Worm (Caenorhabditis elegans) whole organism, L4 larva: ENCODE results near the gene fbxl-3.

Source experiments
- F44E2.7 ChIP-seq: fragments of 200-800 bp; sonication (Bioruptor generic); IDR thresholded peaks from 2 replicates; pipeline ENCODE4 v2.1.2; 2022; ENCODE audit warnings: missing genetic modification characterization, missing compliant biosample characterization
- T26A8.4 ChIP-seq: fragments of 200-800 bp; sonication (Bioruptor generic); IDR thresholded peaks from 2 replicates; pipeline ENCODE4 v1.3.6; 2022; ENCODE audit warnings: missing genetic modification characterization, missing compliant biosample characterization
- Y105C5A.15 ChIP-seq: fragments of 200-800 bp; sonication (Bioruptor generic); IDR thresholded peaks from 2 replicates; pipeline ENCODE4 v1.3.6; 2022; ENCODE audit warnings: missing genetic modification characterization, missing compliant biosample characterization
- Y5F2A.4 ChIP-seq: fragments of 200-800 bp; sonication (Bioruptor generic); optimal IDR thresholded peaks from 2 replicates; lab custom pipeline; 2018; ENCODE audit warnings: mild to moderate bottlenecking, missing genetic modification characterization, missing compliant biosample characterization
- aha-1 ChIP-seq: fragments of 150-350 bp; peaks from one replicate; lab custom pipeline; 2014; ENCODE audit warnings: missing biosample characterization, missing genetic modification characterization
- aly-2 ChIP-seq: sonication (generic microtip); optimal IDR thresholded peaks from 2 replicates; lab custom pipeline; 2018; ENCODE audit warnings: missing biosample characterization, missing genetic modification characterization
- ama-1 ChIP-seq: fragments of 150-350 bp; optimal IDR thresholded peaks from 2 replicates; lab custom pipeline; 2014; ENCODE audit warnings: inconsistent platforms, mixed read lengths
- attf-4 ChIP-seq: sonication (generic microtip); optimal IDR thresholded peaks from 3 replicates; lab custom pipeline; 2017; ENCODE audit warnings: missing biosample characterization, missing genetic modification characterization
- ceh-44 ChIP-seq: fragments of 200-800 bp; sonication (Bioruptor generic); IDR thresholded peaks from 2 replicates; pipeline ENCODE4 v1.3.6; 2022; ENCODE audit warnings: missing genetic modification reagents, missing genetic modification characterization, missing compliant biosample characterization
- ceh-62 ChIP-seq: sonication (generic microtip); optimal IDR thresholded peaks from 2 replicates; lab custom pipeline; 2017; ENCODE audit warnings: missing biosample characterization, missing genetic modification characterization
- ces-1 ChIP-seq: fragments of 150-350 bp; sonication (generic microtip); optimal IDR thresholded peaks from 4 replicates; lab custom pipeline; 2014; ENCODE audit warnings: missing biosample characterization, missing genetic modification reagents, missing genetic modification characterization
- daf-12 ChIP-seq: fragments of 150-350 bp; optimal IDR thresholded peaks from 2 replicates; lab custom pipeline; 2014; ENCODE audit warnings: missing biosample characterization, missing genetic modification reagents, missing genetic modification characterization
- daf-16 ChIP-seq, 3 experiments: sonication (generic microtip); optimal IDR thresholded peaks; 2 replicates each; lab custom pipeline; 2016 to 2017; ENCODE audit warnings: missing genetic modification characterization in 3 of 3, missing genetic modification reagents in 3 of 3, mild to moderate bottlenecking in 2 of 3, missing compliant biosample characterization in 2 of 3, missing biosample characterization in 1 of 3, moderate library complexity in 1 of 3
- daf-19 ChIP-seq: fragments of 200-800 bp; sonication (Bioruptor generic); conservative IDR thresholded peaks from 2 replicates; pipeline ENCODE4 v1.3.6; 2022; ENCODE audit warnings: missing genetic modification characterization, missing compliant biosample characterization
- dmd-6 ChIP-seq: fragments of 200-800 bp; sonication (Bioruptor generic); IDR thresholded peaks from 2 replicates; pipeline ENCODE4 v1.3.6; 2022; ENCODE audit warnings: missing genetic modification reagents, missing genetic modification characterization, missing compliant biosample characterization
- dmd-8 ChIP-seq: fragments of 200-800 bp; sonication (Bioruptor generic); IDR thresholded peaks from 2 replicates; pipeline ENCODE4 v1.3.6; 2022; ENCODE audit warnings: missing genetic modification characterization, missing compliant biosample characterization
- dpl-1 ChIP-seq: fragments of 150-350 bp; optimal IDR thresholded peaks from 2 replicates; lab custom pipeline; 2014; ENCODE audit warnings: missing biosample characterization, missing genetic modification reagents, missing genetic modification characterization
- duxl-1 ChIP-seq: sonication (generic microtip); optimal IDR thresholded peaks from 2 replicates; lab custom pipeline; 2016; ENCODE audit warnings: mild to moderate bottlenecking, missing genetic modification characterization, moderate library complexity, missing compliant biosample characterization; ENCODE audit not compliant: poor library complexity
- dve-1 ChIP-seq: sonication (generic microtip); optimal IDR thresholded peaks from 2 replicates; lab custom pipeline; 2017; ENCODE audit warnings: antibody characterized with exemption, mild to moderate bottlenecking, missing genetic modification characterization, missing compliant biosample characterization; ENCODE audit not compliant: insufficient read depth
- egl-27 ChIP-seq: sonication (generic microtip); optimal IDR thresholded peaks from 3 replicates; lab custom pipeline; 2017; ENCODE audit warnings: missing biosample characterization, missing genetic modification reagents, missing genetic modification characterization
- egl-43 ChIP-seq: fragments of 200-800 bp; sonication (Bioruptor generic); IDR thresholded peaks from 2 replicates; pipeline ENCODE4 v1.3.6; 2022; ENCODE audit warnings: missing genetic modification reagents, missing genetic modification characterization, missing compliant biosample characterization
- hif-1 ChIP-seq, 2 experiments: sonication (generic microtip); optimal IDR thresholded peaks; 2 replicates each; lab custom pipeline; 2016 to 2017; ENCODE audit warnings: missing compliant biosample characterization in 2 of 2, missing genetic modification characterization in 2 of 2, missing genetic modification reagents in 2 of 2, missing genotype in 2 of 2, mild to moderate bottlenecking in 1 of 2
- lim-7 ChIP-seq: fragments of 200-800 bp; sonication (Bioruptor generic); IDR thresholded peaks from 2 replicates; pipeline ENCODE4 v1.3.6; 2022; ENCODE audit warnings: missing genetic modification characterization, missing compliant biosample characterization
- lin-1 ChIP-seq: fragments of 200-800 bp; sonication (Bioruptor generic); IDR thresholded peaks from 2 replicates; pipeline ENCODE4 v1.3.6; 2022; ENCODE audit warnings: missing genetic modification reagents, missing genetic modification characterization, missing compliant biosample characterization
- lin-13 ChIP-seq: fragments of 150-350 bp; optimal IDR thresholded peaks from 2 replicates; lab custom pipeline; 2014; ENCODE audit warnings: missing biosample characterization, missing genetic modification reagents, missing genetic modification characterization
- lin-39 ChIP-seq: fragments of 150-350 bp; optimal IDR thresholded peaks from 2 replicates; lab custom pipeline; 2014; ENCODE audit warnings: missing biosample characterization, missing genetic modification reagents, missing genetic modification characterization
- madf-9 ChIP-seq: fragments of 200-800 bp; sonication (Bioruptor generic); conservative IDR thresholded peaks from 2 replicates; pipeline ENCODE4 v1.3.6; 2022; ENCODE audit warnings: missing genetic modification reagents, missing genetic modification characterization, missing compliant biosample characterization
- mes-2 ChIP-seq: sonication (generic microtip); optimal IDR thresholded peaks from 2 replicates; lab custom pipeline; 2016; ENCODE audit warnings: missing genotype, mild to moderate bottlenecking, missing genetic modification characterization, missing compliant biosample characterization; ENCODE audit not compliant: poor library complexity, severe bottlenecking
- nhr-102 ChIP-seq: sonication (generic microtip); optimal IDR thresholded peaks from 2 replicates; lab custom pipeline; 2016; ENCODE audit warnings: mild to moderate bottlenecking, missing genetic modification characterization, moderate library complexity, missing compliant biosample characterization
- nhr-111 ChIP-seq: fragments of 200-800 bp; sonication (Bioruptor generic); optimal IDR thresholded peaks from 2 replicates; lab custom pipeline; 2018; ENCODE audit warnings: mild to moderate bottlenecking, missing genetic modification characterization, missing compliant biosample characterization
- nhr-28 ChIP-seq: fragments of 150-350 bp; optimal IDR thresholded peaks from 2 replicates; lab custom pipeline; 2014; ENCODE audit warnings: missing biosample characterization, missing genetic modification characterization
- nhr-76 ChIP-seq: fragments of 150-350 bp; optimal IDR thresholded peaks from 2 replicates; lab custom pipeline; 2014; ENCODE audit warnings: missing biosample characterization, missing genetic modification characterization
- nhr-77 ChIP-seq: fragments of 150-350 bp; optimal IDR thresholded peaks from 2 replicates; lab custom pipeline; 2014; ENCODE audit warnings: missing biosample characterization, missing genetic modification characterization
- pha-4 ChIP-seq, 2 experiments: fragments of 150-350 bp in 1 of 2; fragments of 200-800 bp in 1 of 2; sonication (Bioruptor generic) in 1 of 2; IDR thresholded peaks in 1 of 2; optimal IDR thresholded peaks in 1 of 2; 2 replicates each; pipeline versions ENCODE4 v1.3.6 to Lab custom; 2014 to 2022; ENCODE audit warnings: missing genetic modification characterization in 2 of 2, missing genetic modification reagents in 2 of 2, missing biosample characterization in 1 of 2, missing compliant biosample characterization in 1 of 2
- saeg-2 ChIP-seq: fragments of 200-800 bp; sonication (Bioruptor generic); IDR thresholded peaks from 2 replicates; pipeline ENCODE4 v1.3.6; 2022; ENCODE audit warnings: missing genetic modification reagents, missing genetic modification characterization, missing compliant biosample characterization
- sdz-12 ChIP-seq: fragments of 200-800 bp; sonication (Bioruptor generic); optimal IDR thresholded peaks from 2 replicates; lab custom pipeline; 2018; ENCODE audit warnings: mild to moderate bottlenecking, missing genetic modification characterization, missing compliant biosample characterization
- set-16 ChIP-seq: fragments of 200-800 bp; sonication (Bioruptor generic); IDR thresholded peaks from 2 replicates; pipeline ENCODE4 v1.3.6; 2022; ENCODE audit warnings: missing genetic modification reagents, missing genetic modification characterization, missing compliant biosample characterization
- snpc-1.2 ChIP-seq: fragments of 200-800 bp; sonication (Bioruptor generic); IDR thresholded peaks from 2 replicates; pipeline ENCODE4 v1.3.6; 2022; ENCODE audit warnings: missing genetic modification reagents, missing genetic modification characterization, missing compliant biosample characterization
- snpc-4 ChIP-seq: fragments of 150-350 bp; optimal IDR thresholded peaks from 2 replicates; lab custom pipeline; 2014; ENCODE audit warnings: missing biosample characterization, missing genetic modification characterization
- spr-1 ChIP-seq: sonication (generic microtip); optimal IDR thresholded peaks from 2 replicates; lab custom pipeline; 2016; ENCODE audit warnings: mild to moderate bottlenecking, missing genetic modification characterization, missing compliant biosample characterization
- spr-3 ChIP-seq: fragments of 200-800 bp; sonication (Bioruptor generic); optimal IDR thresholded peaks from 2 replicates; lab custom pipeline; 2018; ENCODE audit warnings: mild to moderate bottlenecking, missing genetic modification characterization, missing compliant biosample characterization
- tra-1 ChIP-seq: fragments of 200-800 bp; sonication (Bioruptor generic); IDR thresholded peaks from 2 replicates; pipeline ENCODE4 v1.3.6; 2022; ENCODE audit warnings: missing genetic modification reagents, missing genetic modification characterization, missing compliant biosample characterization
- unc-39 ChIP-seq: sonication (generic microtip); optimal IDR thresholded peaks from 2 replicates; lab custom pipeline; 2017; ENCODE audit warnings: missing biosample characterization, missing genetic modification characterization
- unc-62 ChIP-seq, 3 experiments: fragments of 150-350 bp in 1 of 3; sonication (generic microtip); optimal IDR thresholded peaks in 2 of 3; peaks in 1 of 3; 1 replicate in 1 of 3; 2 replicates in 2 of 3; lab custom pipeline; 2014 to 2017; ENCODE audit warnings: missing biosample characterization in 3 of 3, missing genetic modification characterization in 3 of 3, missing genetic modification reagents in 3 of 3, missing genotype in 1 of 3
- vab-7 ChIP-seq: fragments of 200-800 bp; sonication (Bioruptor generic); IDR thresholded peaks from 2 replicates; pipeline ENCODE4 v1.3.6; 2022; ENCODE audit warnings: missing genetic modification reagents, missing genetic modification characterization, missing compliant biosample characterization
- zag-1 ChIP-seq: fragments of 150-350 bp; optimal IDR thresholded peaks from 2 replicates; lab custom pipeline; 2014; ENCODE audit warnings: missing biosample characterization, missing genetic modification characterization
- zfp-2 ChIP-seq: sonication (generic microtip); optimal IDR thresholded peaks from 2 replicates; lab custom pipeline; 2016; ENCODE audit warnings: mild to moderate bottlenecking, missing genetic modification characterization, missing compliant biosample characterization
- zip-2 ChIP-seq: fragments of 150-350 bp; optimal IDR thresholded peaks from 2 replicates; lab custom pipeline; 2014; ENCODE audit warnings: missing biosample characterization, missing genetic modification characterization
- ztf-11 ChIP-seq: fragments of 150-350 bp; optimal IDR thresholded peaks from 2 replicates; lab custom pipeline; 2014; ENCODE audit warnings: missing biosample characterization, missing genetic modification characterization

The fbxl-3 gene

DNA sequence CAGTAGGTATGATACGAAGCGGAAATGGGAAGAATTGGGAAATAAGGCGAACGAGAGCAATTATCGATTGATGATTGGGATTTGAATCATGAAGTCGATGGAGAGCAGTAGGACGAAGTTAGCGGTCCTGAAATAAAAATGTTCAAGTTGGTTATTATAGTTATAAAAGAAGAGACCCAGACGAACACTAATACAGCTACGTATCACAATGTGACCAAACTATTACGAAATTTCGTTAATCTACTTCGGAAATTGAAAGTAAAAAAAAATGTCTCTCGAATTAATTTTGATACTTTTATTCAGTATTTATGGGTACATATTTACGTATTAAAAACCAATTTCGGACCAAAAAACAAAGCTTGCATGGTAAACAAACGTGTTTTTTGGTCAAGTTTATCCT lies 27.8 kb upstream of the fbxl-3 start:
- TF ChIP-seq sdz-12 (GFP tag; lab: Kevin White, UChicago) (no peak), attf-4 (tag; lab: Kevin White, UChicago) (no peak), nhr-28 (tag; lab: Kevin White, UChicago) (peak; percentile 19)

DNA sequence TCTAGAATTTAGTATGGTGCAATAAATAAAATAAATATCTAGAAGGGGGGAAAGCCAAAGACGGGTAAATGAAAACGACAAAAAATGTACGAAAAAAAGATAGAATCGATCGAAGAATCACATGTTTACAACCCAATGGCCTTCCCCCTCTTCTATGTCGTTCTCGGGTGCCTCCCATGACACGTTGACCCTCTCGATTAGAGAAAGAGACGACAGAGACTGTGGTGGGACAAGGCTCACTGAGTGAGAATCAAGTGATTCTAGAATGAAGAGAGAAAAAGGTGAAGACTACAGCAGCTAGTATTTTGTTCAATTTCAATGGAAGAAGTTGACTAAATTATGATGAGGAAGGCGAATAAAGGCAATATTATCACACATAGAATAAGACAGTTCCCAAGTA lies 27.4 kb upstream of the fbxl-3 start:
- TF ChIP-seq saeg-2 (GFP tag; lab: Robert Waterston, UW) (no peak), ceh-62 (no peak), ama-1 (lab: Kevin White, UChicago) (no peak), daf-16 (GFP tag; optimal IDR thresholded peaks at IDR 0.05; lab: Kevin White, UChicago) (no peak), daf-16 (tag; optimal IDR thresholded peaks at IDR 0.05; lab: Kevin White, UChicago) (peak; percentile 63), daf-19 (GFP tag; lab: Robert Waterston, UW) (no peak), tra-1 (GFP tag; lab: Robert Waterston, UW) (no peak), lim-7 (GFP tag; lab: Robert Waterston, UW) (no peak), zag-1 (tag; lab: Kevin White, UChicago) (no peak), spr-1 (no peak), lin-1 (GFP tag; lab: Robert Waterston, UW) (no peak), ztf-11 (tag; lab: Kevin White, UChicago) (no peak), aha-1 (no peak), attf-4 (tag; lab: Kevin White, UChicago) (no peak), dmd-8 (GFP tag; lab: Robert Waterston, UW) (no peak), pha-4 (GFP tag; IDR thresholded peaks at IDR 0.05; lab: Robert Waterston, UW) (peak; percentile 55), pha-4 (tag; optimal IDR thresholded peaks at IDR 0.05; lab: Kevin White, UChicago) (peak; percentile 76), dpl-1 (GFP tag; lab: Kevin White, UChicago) (peak; percentile 16), zfp-2 (tag; lab: Kevin White, UChicago) (no peak), mes-2 (tag; lab: Kevin White, UChicago) (peak; percentile 41), dve-1 (peak; percentile 51), unc-39 (tag; lab: Kevin White, UChicago) (no peak), Y5F2A.4 (GFP tag; lab: Kevin White, UChicago) (no peak), madf-9 (GFP tag; lab: Robert Waterston, UW) (no peak), ces-1 (GFP tag; lab: Kevin White, UChicago) (no peak), ceh-44 (GFP tag; lab: Robert Waterston, UW) (no peak), vab-7 (GFP tag; lab: Robert Waterston, UW) (no peak), spr-3 (GFP tag; lab: Kevin White, UChicago) (no peak), aly-2 (no peak), Y105C5A.15 (GFP tag; lab: Robert Waterston, UW) (no peak), snpc-1.2 (GFP tag; lab: Robert Waterston, UW) (no peak), dmd-6 (peak; percentile 38; the same call in 1 of the 2 replicates), lin-39 (no peak), F44E2.7 (GFP tag; lab: Robert Waterston, UW) (no peak), daf-12 (tag; lab: Kevin White, UChicago) (no peak), unc-62 (GFP tag; optimal IDR thresholded peaks at IDR 0.05 in 1 of 2; lab: Kevin White, UChicago) (peak in 1 of 2 experiments; percentile 51), unc-62 (tag; optimal IDR thresholded peaks at IDR 0.05; lab: Kevin White, UChicago) (no peak), set-16 (no peak), egl-27 (tag; lab: Kevin White, UChicago) (no peak), nhr-76 (tag; lab: Kevin White, UChicago) (no peak), nhr-102 (tag; lab: Kevin White, UChicago) (no peak), egl-43 (no peak), lin-13 (GFP tag; lab: Kevin White, UChicago) (no peak), snpc-4 (tag; lab: Kevin White, UChicago) (no peak), hif-1 (tag; optimal IDR thresholded peaks at IDR 0.05; lab: Kevin White, UChicago) (peak in 1 of 2 experiments; percentile 36), duxl-1 (tag; lab: Kevin White, UChicago) (no peak), nhr-111 (no peak), nhr-77 (tag; lab: Kevin White, UChicago) (peak; percentile 63), zip-2 (tag; lab: Kevin White, UChicago) (no peak), T26A8.4 (GFP tag; lab: Robert Waterston, UW) (no peak)
